Worm (Caenorhabditis elegans): Measurements from ENCODE around the gene B0353.1.

ce11 chrIII:598687-599086, 42.9 kb downstream of the B0353.1 start, which contains the start of gene Y55B1AR.2:
- TF ChIP-seq klf-2 (GFP tag; conservative IDR thresholded peaks at IDR 0.05) (no peak), tab-1 (GFP tag; IDR thresholded peaks at IDR 0.05) (no peak), ztf-23 (GFP tag; IDR thresholded peaks at IDR 0.05) (no peak), ztf-29 (GFP tag; IDR thresholded peaks at IDR 0.05) (no peak), cog-1 (tag; optimal IDR thresholded peaks at IDR 0.05) (no peak)
